Worm (Caenorhabditis elegans) whole organism, mixed stage, embryonic: ENCODE results near the gene kap-1.

Experiments used
- blmp-1 ChIP-seq: fragments of 150-350 bp; optimal IDR thresholded peaks from 2 replicates; lab custom pipeline; 2014; ENCODE audit warnings: missing biosample characterization, missing genetic modification characterization
- ces-1 ChIP-seq: fragments of 150-350 bp; optimal IDR thresholded peaks from 2 replicates; lab custom pipeline; 2014; ENCODE audit warnings: missing biosample characterization, missing genetic modification reagents, missing genetic modification characterization
- elt-3 ChIP-seq: fragments of 150-350 bp; optimal IDR thresholded peaks from 2 replicates; lab custom pipeline; 2014; ENCODE audit warnings: missing biosample characterization, missing genetic modification characterization
- lin-32 ChIP-seq: fragments of 200-800 bp; sonication (Bioruptor generic); optimal IDR thresholded peaks from 2 replicates; lab custom pipeline; 2018; ENCODE audit warnings: mild to moderate bottlenecking, missing genetic modification characterization, missing compliant biosample characterization
- mep-1 ChIP-seq: fragments of 150-350 bp; optimal IDR thresholded peaks from 2 replicates; lab custom pipeline; 2017; ENCODE audit warnings: missing biosample characterization, missing genetic modification reagents, missing genetic modification characterization, inconsistent platforms
- nhr-12 ChIP-seq: fragments of 150-350 bp; optimal IDR thresholded peaks from 2 replicates; lab custom pipeline; 2014; ENCODE audit warnings: missing biosample characterization, missing genetic modification characterization
- nhr-28 ChIP-seq: fragments of 150-350 bp; optimal IDR thresholded peaks from 2 replicates; lab custom pipeline; 2014; ENCODE audit warnings: missing biosample characterization, missing genetic modification characterization
- snpc-4 ChIP-seq: fragments of 150-350 bp; optimal IDR thresholded peaks from 2 replicates; lab custom pipeline; 2014; ENCODE audit warnings: missing biosample characterization, missing genetic modification characterization

ce11 chrIII:7314927-7315547, 23.6 kb upstream of the kap-1 start, which contains the start of gene nspg-6:
- no peak for TF ChIP-seq blmp-1
- no peak for TF ChIP-seq nhr-12
- no peak for TF ChIP-seq elt-3 (tag; lab: Kevin White, UChicago)
- no peak for TF ChIP-seq nhr-28 (tag; lab: Kevin White, UChicago)
- TF ChIP-seq lin-32 (GFP tag; lab: Kevin White, UChicago), result no peak
- TF ChIP-seq snpc-4, result no peak
- TF ChIP-seq mep-1 (tag; lab: Kevin White, UChicago), result no peak
- no peak for TF ChIP-seq ces-1 (GFP tag; lab: Kevin White, UChicago)
